Fruit fly (Drosophila melanogaster) whole organism, wandering third instar larva: ENCODE results near the gene CG18233.

Experiments used
- Abd-B ChIP-seq: fragments of >200 bp; optimal IDR thresholded peaks from 2 replicates; lab custom pipeline; 2017; ENCODE audit warnings: missing biosample characterization, missing genetic modification characterization
- Dif ChIP-seq: fragments of 200-275, 200-300 bp; sonication (Bioruptor generic); optimal IDR thresholded peaks from 2 replicates; lab custom pipeline; 2018; ENCODE audit warnings: missing biosample characterization, missing genetic modification characterization; ENCODE audit not compliant: partially characterized antibody
- HLH106 ChIP-seq: fragments of 200-800 bp; optimal IDR thresholded peaks from 3 replicates; lab custom pipeline; 2019; ENCODE audit warnings: missing biosample characterization, mild to moderate bottlenecking, missing genetic modification characterization, moderate library complexity
- Myc ChIP-seq: fragments of >200 bp; optimal IDR thresholded peaks from 2 replicates; lab custom pipeline; 2017
- N ChIP-seq: fragments of >200 bp; optimal IDR thresholded peaks from 2 replicates; lab custom pipeline; 2018; ENCODE audit warnings: missing biosample characterization, missing external identifiers, missing genetic modification characterization
- brk ChIP-seq: fragments of 200-800 bp; sonication (Bioruptor generic); optimal IDR thresholded peaks from 2 replicates; lab custom pipeline; 2016; ENCODE audit warnings: missing biosample characterization, mild to moderate bottlenecking, missing genetic modification characterization
- dl ChIP-seq, 2 experiments: fragments of 175-275, 200-275 bp in 1 of 2; fragments of 200-275 bp in 1 of 2; sonication (Bioruptor generic); optimal IDR thresholded peaks; lab custom pipeline; 2018; ENCODE audit warnings: mild to moderate bottlenecking in 2 of 2, missing biosample characterization in 2 of 2, missing genetic modification characterization in 2 of 2, moderate library complexity in 2 of 2; ENCODE audit not compliant: partially characterized antibody in 2 of 2, insufficient read depth in 1 of 2
- dsf ChIP-seq: sonication (Bioruptor generic); optimal IDR thresholded peaks from 2 replicates; lab custom pipeline; 2016; ENCODE audit warnings: missing biosample characterization, missing genetic modification characterization, borderline replicate concordance
- foxo ChIP-seq, 2 experiments: fragments of 200-800 bp; sonication (Bioruptor generic); optimal IDR thresholded peaks; 2 replicates in 1 of 2; 3 replicates in 1 of 2; lab custom pipeline; 2016 to 2017; ENCODE audit warnings: missing biosample characterization in 2 of 2, missing genetic modification characterization in 2 of 2
- h ChIP-seq: fragments of 200-800 bp; sonication (Bioruptor generic); optimal IDR thresholded peaks from 3 replicates; lab custom pipeline; 2016; ENCODE audit warnings: missing biosample characterization, mild to moderate bottlenecking, missing genetic modification characterization
- pan ChIP-seq: fragments of >200 bp; optimal IDR thresholded peaks from 2 replicates; lab custom pipeline; 2017
- rgr ChIP-seq: fragments of 200-800 bp; sonication (Bioruptor generic); optimal IDR thresholded peaks from 3 replicates; lab custom pipeline; 2016; ENCODE audit warnings: missing biosample characterization, mild to moderate bottlenecking, missing genetic modification characterization
- usp ChIP-seq: fragments of >200 bp; optimal IDR thresholded peaks from 2 replicates; lab custom pipeline; 2017; ENCODE audit warnings: missing biosample characterization, missing genetic modification characterization

DNA sequence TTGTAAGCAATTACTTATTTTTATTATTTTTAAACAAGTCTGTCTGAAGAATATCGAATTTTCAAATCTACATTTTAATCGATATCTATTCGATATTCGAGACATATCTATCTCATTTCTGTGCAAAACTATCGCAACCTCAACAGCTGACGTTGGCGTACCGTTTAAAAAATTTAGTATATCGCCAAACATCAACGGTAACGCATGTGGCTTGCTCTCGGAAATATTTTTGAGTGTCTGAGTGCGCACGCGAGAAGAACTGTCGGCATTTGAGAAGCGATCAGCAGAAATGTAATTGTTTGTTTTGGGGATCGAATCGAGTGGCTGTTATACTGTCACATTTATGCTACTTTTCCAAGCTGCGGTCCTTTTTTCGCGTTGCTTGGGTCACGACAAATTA is 20.5 kb downstream of the CG18233 start, which contains the start of gene MYPT-75D:
- TF ChIP-seq pan (lab: Kevin White, UChicago), result no peak
- TF ChIP-seq foxo (GFP tag; optimal IDR thresholded peaks at IDR 0.05; lab: Kevin White, UChicago), result peak in 1 of 2 experiments; percentile 21
- no peak for TF ChIP-seq Myc
- TF ChIP-seq dl (GFP tag; optimal IDR thresholded peaks at IDR 0.05; lab: Kevin White, UChicago; ENCODE audit: insufficient read depth in 1 of 2, partially characterized antibody in 2 of 2), result peak in 1 of 2 experiments; percentile 27
- TF ChIP-seq brk (GFP tag; lab: Kevin White, UChicago), result no peak
- TF ChIP-seq usp (GFP tag; lab: Kevin White, UChicago), result no peak
- no peak for TF ChIP-seq h (GFP tag; lab: Kevin White, UChicago)
- TF ChIP-seq N (GFP tag; lab: Kevin White, UChicago), result no peak
- no peak for TF ChIP-seq HLH106 (tag; lab: Kevin White, UChicago)
- peak; percentile 39 for TF ChIP-seq rgr (GFP tag; lab: Kevin White, UChicago)
- TF ChIP-seq Abd-B (GFP tag; lab: Kevin White, UChicago), result no peak
- TF ChIP-seq dsf (GFP tag; lab: Kevin White, UChicago), result no peak
- TF ChIP-seq Dif (GFP tag; lab: Kevin White, UChicago), result no peak
